Worm (Caenorhabditis elegans) whole organism, mixed stage, embryonic: ENCODE measurements around the gene F46H6.5.

Experiments
- M03D4.4 ChIP-seq: sonication (generic microtip); optimal IDR thresholded peaks from 2 replicates; lab custom pipeline; 2017; ENCODE audit warnings: mild to moderate bottlenecking, missing genetic modification characterization, missing compliant biosample characterization
- bed-3 ChIP-seq: fragments of 200-800 bp; sonication (Bioruptor generic); optimal IDR thresholded peaks from 3 replicates; lab custom pipeline; 2018; ENCODE audit warnings: mild to moderate bottlenecking, missing genetic modification characterization, moderate library complexity, missing compliant biosample characterization
- blmp-1 ChIP-seq: fragments of 150-350 bp; optimal IDR thresholded peaks from 2 replicates; lab custom pipeline; 2014; ENCODE audit warnings: missing biosample characterization, missing genetic modification characterization
- ceh-43 ChIP-seq: fragments of 200-800 bp; sonication (Bioruptor generic); optimal IDR thresholded peaks from 2 replicates; lab custom pipeline; 2018; ENCODE audit warnings: mild to moderate bottlenecking, missing genetic modification characterization, moderate library complexity, missing compliant biosample characterization
- ceh-83 ChIP-seq: fragments of 200-800 bp; sonication (Bioruptor generic); optimal IDR thresholded peaks from 2 replicates; lab custom pipeline; 2018; ENCODE audit warnings: mild to moderate bottlenecking, missing genetic modification characterization, missing compliant biosample characterization
- ces-1 ChIP-seq: fragments of 150-350 bp; optimal IDR thresholded peaks from 2 replicates; lab custom pipeline; 2014; ENCODE audit warnings: missing biosample characterization, missing genetic modification reagents, missing genetic modification characterization
- cnd-1 ChIP-seq: fragments of 200-800 bp; sonication (Bioruptor generic); optimal IDR thresholded peaks from 2 replicates; lab custom pipeline; 2018; ENCODE audit warnings: mild to moderate bottlenecking, missing genetic modification characterization, missing compliant biosample characterization
- drap-1 ChIP-seq: fragments of 200-800 bp; sonication (Bioruptor generic); optimal IDR thresholded peaks from 3 replicates; lab custom pipeline; 2018; ENCODE audit warnings: mild to moderate bottlenecking, missing genetic modification characterization, missing compliant biosample characterization
- elt-1 ChIP-seq: sonication (generic microtip); optimal IDR thresholded peaks from 2 replicates; lab custom pipeline; 2017; ENCODE audit warnings: missing genetic modification characterization, mild to moderate bottlenecking, missing compliant biosample characterization, antibody characterized with exemption, moderate library complexity, borderline replicate concordance; ENCODE audit not compliant: insufficient read depth
- flh-1 ChIP-seq: fragments of 200-800 bp; sonication (Bioruptor generic); optimal IDR thresholded peaks from 2 replicates; lab custom pipeline; 2018; ENCODE audit warnings: mild to moderate bottlenecking, missing genetic modification characterization, moderate library complexity, missing compliant biosample characterization
- ham-2 ChIP-seq: fragments of 200-800 bp; sonication (Bioruptor generic); optimal IDR thresholded peaks from 2 replicates; lab custom pipeline; 2018; ENCODE audit warnings: mild to moderate bottlenecking, missing genetic modification characterization, missing compliant biosample characterization
- hlh-1 ChIP-seq: fragments of 150-350 bp; optimal IDR thresholded peaks from 2 replicates; lab custom pipeline; 2014; ENCODE audit warnings: missing biosample characterization, missing genetic modification reagents, missing genetic modification characterization
- lin-13 ChIP-seq: fragments of 150-350 bp; optimal IDR thresholded peaks from 2 replicates; lab custom pipeline; 2014; ENCODE audit warnings: missing biosample characterization, missing genetic modification characterization
- lin-32 ChIP-seq: fragments of 200-800 bp; sonication (Bioruptor generic); optimal IDR thresholded peaks from 2 replicates; lab custom pipeline; 2018; ENCODE audit warnings: mild to moderate bottlenecking, missing genetic modification characterization, missing compliant biosample characterization
- lsy-2 ChIP-seq: fragments of 150-350 bp; optimal IDR thresholded peaks from 2 replicates; lab custom pipeline; 2014; ENCODE audit warnings: missing biosample characterization, missing genetic modification characterization
- mab-5 ChIP-seq: fragments of 150-350 bp; optimal IDR thresholded peaks from 2 replicates; lab custom pipeline; 2014; ENCODE audit warnings: missing biosample characterization, missing genetic modification characterization
- mep-1 ChIP-seq: fragments of 150-350 bp; optimal IDR thresholded peaks from 2 replicates; lab custom pipeline; 2017; ENCODE audit warnings: missing biosample characterization, missing genetic modification reagents, missing genetic modification characterization, inconsistent platforms
- mls-2 ChIP-seq: sonication (generic microtip); optimal IDR thresholded peaks from 2 replicates; lab custom pipeline; 2016; ENCODE audit warnings: mild to moderate bottlenecking, missing genetic modification characterization, moderate library complexity, missing compliant biosample characterization
- nhr-12 ChIP-seq: fragments of 150-350 bp; optimal IDR thresholded peaks from 2 replicates; lab custom pipeline; 2014; ENCODE audit warnings: missing biosample characterization, missing genetic modification characterization
- nhr-2 ChIP-seq: fragments of 150-350 bp; optimal IDR thresholded peaks from 2 replicates; lab custom pipeline; 2014; ENCODE audit warnings: missing biosample characterization, missing genetic modification characterization
- nhr-237 ChIP-seq: fragments of 150-350 bp; optimal IDR thresholded peaks from 2 replicates; lab custom pipeline; 2014; ENCODE audit warnings: missing biosample characterization, missing genetic modification characterization
- nhr-28 ChIP-seq: fragments of 150-350 bp; optimal IDR thresholded peaks from 2 replicates; lab custom pipeline; 2014; ENCODE audit warnings: missing biosample characterization, missing genetic modification characterization
- nhr-76 ChIP-seq: sonication (generic microtip); optimal IDR thresholded peaks from 2 replicates; lab custom pipeline; 2017; ENCODE audit warnings: missing biosample characterization, missing genetic modification characterization
- pha-4 ChIP-seq: fragments of 150-350 bp; optimal IDR thresholded peaks from 2 replicates; lab custom pipeline; 2018; ENCODE audit warnings: missing biosample characterization, missing genetic modification reagents, missing genetic modification characterization
- sem-2 ChIP-seq: fragments of 200-800 bp; sonication (Bioruptor generic); optimal IDR thresholded peaks from 2 replicates; lab custom pipeline; 2018; ENCODE audit warnings: mild to moderate bottlenecking, missing genetic modification characterization, missing compliant biosample characterization
- snpc-4 ChIP-seq: fragments of 150-350 bp; optimal IDR thresholded peaks from 2 replicates; lab custom pipeline; 2014; ENCODE audit warnings: missing biosample characterization, missing genetic modification characterization
- sptf-1 ChIP-seq: sonication (generic microtip); optimal IDR thresholded peaks from 2 replicates; lab custom pipeline; 2017; ENCODE audit warnings: mild to moderate bottlenecking, missing genetic modification characterization, moderate library complexity, missing compliant biosample characterization
- tbx-8 ChIP-seq: fragments of 200-800 bp; sonication (Bioruptor generic); optimal IDR thresholded peaks from 2 replicates; lab custom pipeline; 2018; ENCODE audit warnings: mild to moderate bottlenecking, missing genetic modification characterization, moderate library complexity, missing compliant biosample characterization
- unc-120 ChIP-seq: sonication (generic microtip); optimal IDR thresholded peaks from 2 replicates; lab custom pipeline; 2017; ENCODE audit warnings: missing genetic modification characterization, missing compliant biosample characterization; ENCODE audit not compliant: poor library complexity, severe bottlenecking
- unc-39 ChIP-seq: fragments of 150-350 bp; optimal IDR thresholded peaks from 2 replicates; lab custom pipeline; 2014; ENCODE audit warnings: missing biosample characterization, missing genetic modification characterization
- unc-62 ChIP-seq: fragments of 150-350 bp; optimal IDR thresholded peaks from 2 replicates; lab custom pipeline; 2014; ENCODE audit warnings: missing biosample characterization, missing genetic modification reagents, missing genetic modification characterization
- zip-8 ChIP-seq: fragments of 150-350 bp; optimal IDR thresholded peaks from 2 replicates; lab custom pipeline; 2014; ENCODE audit warnings: missing biosample characterization, missing genetic modification characterization
- ztf-11 ChIP-seq: fragments of 150-350 bp; optimal IDR thresholded peaks from 2 replicates; lab custom pipeline; 2014; ENCODE audit warnings: missing biosample characterization, missing genetic modification characterization

Gene F46H6.5

DNA sequence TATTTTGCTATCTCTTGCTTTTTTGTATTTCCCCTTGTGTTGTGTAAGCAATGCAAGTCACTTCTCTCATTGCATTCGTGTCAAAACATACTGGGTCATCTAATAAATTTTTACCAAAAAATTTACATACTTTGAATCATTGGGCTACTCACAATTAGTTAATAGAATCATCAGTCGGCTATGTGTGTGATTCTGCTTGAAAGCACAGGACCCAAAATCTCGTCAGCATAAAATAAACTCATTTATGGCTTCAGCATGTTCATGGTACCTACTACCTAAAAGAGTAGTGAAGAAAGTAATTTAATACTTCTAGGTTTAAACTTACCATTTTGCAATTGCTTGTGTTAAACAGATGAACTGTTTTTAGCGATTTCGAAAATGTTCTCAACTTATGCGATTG lies 34.4 kb upstream of the F46H6.5 start:
- no peak for TF ChIP-seq elt-1 (tag; lab: Kevin White, UChicago)
- TF ChIP-seq ham-2 (GFP tag; lab: Kevin White, UChicago): no peak
- no peak for TF ChIP-seq tbx-8
- no peak for TF ChIP-seq ceh-83 (GFP tag; lab: Kevin White, UChicago)
- TF ChIP-seq unc-120 (tag; lab: Kevin White, UChicago): no peak
- no peak for TF ChIP-seq lsy-2 (tag; lab: Kevin White, UChicago)

DNA sequence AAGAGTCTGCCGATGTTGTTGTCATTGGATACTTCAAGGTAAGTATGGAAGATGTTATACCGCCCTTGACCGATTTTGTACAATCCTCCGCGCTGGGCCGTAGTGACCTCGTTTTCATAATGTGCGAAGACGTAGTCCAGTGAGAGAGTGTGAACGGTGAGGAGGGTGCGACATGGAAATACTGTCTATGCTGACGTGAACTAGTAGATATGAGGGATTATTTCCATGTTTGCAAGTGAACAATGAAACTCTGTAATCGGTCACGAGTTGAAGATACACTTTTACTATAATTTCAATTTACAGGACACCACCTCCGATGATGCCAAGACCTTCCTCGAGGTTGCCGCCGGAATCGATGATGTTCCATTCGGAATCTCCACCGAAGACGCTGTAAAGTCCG lies 32.8 kb upstream of the F46H6.5 start:
- TF ChIP-seq mls-2 (tag; lab: Kevin White, UChicago) (no peak), blmp-1 (tag; lab: Kevin White, UChicago) (no peak), zip-8 (tag; lab: Kevin White, UChicago) (no peak), flh-1 (GFP tag; lab: Kevin White, UChicago) (no peak), nhr-76 (tag; lab: Kevin White, UChicago) (no peak), ceh-43 (no peak), bed-3 (GFP tag; lab: Kevin White, UChicago) (no peak), mep-1 (tag; lab: Kevin White, UChicago) (no peak), cnd-1 (tag; lab: Kevin White, UChicago) (no peak), hlh-1 (tag; lab: Kevin White, UChicago) (no peak), sptf-1 (tag; lab: Kevin White, UChicago) (no peak), nhr-28 (tag; lab: Kevin White, UChicago) (no peak), nhr-237 (tag; lab: Kevin White, UChicago) (no peak), drap-1 (no peak), sem-2 (no peak), unc-120 (tag; lab: Kevin White, UChicago) (no peak), tbx-8 (no peak), nhr-2 (tag; lab: Kevin White, UChicago) (no peak)

DNA sequence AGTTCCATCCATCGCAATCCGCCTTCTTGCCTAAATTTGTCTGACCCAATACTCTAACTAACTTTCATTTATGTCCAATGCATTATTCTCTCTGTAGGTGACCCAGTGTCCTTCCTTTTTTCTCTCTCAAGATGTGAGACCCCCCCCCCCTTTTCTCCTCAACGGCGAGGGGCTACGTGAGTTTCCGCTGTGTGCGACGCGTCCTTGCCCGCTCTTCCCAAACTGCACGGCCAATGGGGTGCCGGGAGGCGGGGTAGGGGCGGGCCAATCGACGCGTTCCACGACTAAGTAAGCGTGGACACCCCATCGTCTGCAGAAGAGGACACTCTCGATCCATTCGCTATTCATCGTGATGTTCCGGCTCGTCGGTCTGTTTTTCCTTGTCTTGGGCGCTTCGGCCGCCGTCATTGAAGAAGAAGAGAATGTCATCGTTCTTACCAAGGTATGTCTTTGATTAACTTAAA lies 31.9 kb upstream of the F46H6.5 start, which contains the start of gene pdi-2:
Gene pdi-2, plus strand, starts transcription at position 269 of the 464 bp plus-strand sequence.
- no peak for TF ChIP-seq hlh-1 (tag; lab: Kevin White, UChicago)
- TF ChIP-seq ceh-43: peak; percentile 16
- TF ChIP-seq ceh-83 (GFP tag; lab: Kevin White, UChicago): peak; percentile 49
- TF ChIP-seq flh-1 (GFP tag; lab: Kevin White, UChicago): no peak
- TF ChIP-seq lin-13: peak; percentile 14
- peak; percentile 74 for TF ChIP-seq ces-1 (GFP tag; lab: Kevin White, UChicago)
- peak; percentile 54 for TF ChIP-seq mep-1 (tag; lab: Kevin White, UChicago)
- no peak for TF ChIP-seq elt-1 (tag; lab: Kevin White, UChicago)
- TF ChIP-seq unc-62: peak; percentile 0
- no peak for TF ChIP-seq unc-39 (tag; lab: Kevin White, UChicago)
- no peak for TF ChIP-seq sem-2
- peak; percentile 86 for TF ChIP-seq sptf-1 (tag; lab: Kevin White, UChicago)
- TF ChIP-seq nhr-76 (tag; lab: Kevin White, UChicago): no peak
- TF ChIP-seq drap-1: peak; percentile 73
- TF ChIP-seq mls-2 (tag; lab: Kevin White, UChicago): peak; percentile 87
- TF ChIP-seq snpc-4 (tag; lab: Kevin White, UChicago): no peak
- peak; percentile 41 for TF ChIP-seq nhr-2 (tag; lab: Kevin White, UChicago)
- TF ChIP-seq ztf-11 (tag; lab: Kevin White, UChicago): no peak
- no peak for TF ChIP-seq mab-5
- no peak for TF ChIP-seq tbx-8
- peak; percentile 63 for TF ChIP-seq unc-120 (tag; lab: Kevin White, UChicago)
- TF ChIP-seq nhr-237 (tag; lab: Kevin White, UChicago): peak; percentile 21
- TF ChIP-seq cnd-1 (tag; lab: Kevin White, UChicago): peak; percentile 66
- no peak for TF ChIP-seq pha-4
- peak; percentile 94 for TF ChIP-seq ham-2 (GFP tag; lab: Kevin White, UChicago)
- no peak for TF ChIP-seq nhr-12 (tag; lab: Kevin White, UChicago)
- peak; percentile 49 for TF ChIP-seq lin-32 (GFP tag; lab: Kevin White, UChicago)
- peak; percentile 24 for TF ChIP-seq blmp-1 (tag; lab: Kevin White, UChicago)
- TF ChIP-seq nhr-28 (tag; lab: Kevin White, UChicago): no peak
- peak; percentile 73 for TF ChIP-seq M03D4.4 (tag; lab: Kevin White, UChicago)
- peak; percentile 6 for TF ChIP-seq bed-3 (GFP tag; lab: Kevin White, UChicago)
- peak; percentile 88 for TF ChIP-seq lsy-2 (tag; lab: Kevin White, UChicago)
- TF ChIP-seq, all 35 proteins: peak for 19
